Fruit fly (Drosophila melanogaster) whole organism, embryonic: ENCODE measurements around the gene Sik2.

Source experiments
- CG1024 ChIP-seq: fragments of 200-800 bp; sonication (Bioruptor generic); IDR thresholded peaks from 2 replicates; pipeline ENCODE4 v1.3.6; 2022; ENCODE audit warnings: missing biosample characterization, missing genetic modification characterization
- CG13123 ChIP-seq: fragments of 200-800 bp; sonication (Bioruptor generic); optimal IDR thresholded peaks from 2 replicates; lab custom pipeline; 2016; ENCODE audit warnings: missing biosample characterization, missing genetic modification characterization
- CG1832 ChIP-seq: fragments of 200-800 bp; sonication (Bioruptor generic); optimal IDR thresholded peaks from 2 replicates; lab custom pipeline; 2017; ENCODE audit warnings: missing biosample characterization, mild to moderate bottlenecking, missing genetic modification characterization, inconsistent platforms
- CG31365 ChIP-seq: fragments of 200-800 bp; sonication (Bioruptor generic); optimal IDR thresholded peaks from 2 replicates; lab custom pipeline; 2018; ENCODE audit warnings: missing biosample characterization, mild to moderate bottlenecking, missing genetic modification characterization
- CG3407 ChIP-seq: fragments of 200-800 bp; sonication (Bioruptor generic); optimal IDR thresholded peaks from 2 replicates; lab custom pipeline; 2018; ENCODE audit warnings: missing biosample characterization, mild to moderate bottlenecking, missing genetic modification characterization
- CG3726 ChIP-seq: fragments of 200-800 bp; sonication (Bioruptor generic); IDR thresholded peaks from 3 replicates; pipeline ENCODE4, ENCODE4 v1.3.6; 2022; ENCODE audit warnings: missing biosample characterization, missing genetic modification characterization
- CG4328 ChIP-seq: fragments of 200-800 bp; sonication (Bioruptor generic); optimal IDR thresholded peaks from 3 replicates; lab custom pipeline; 2017; ENCODE audit warnings: missing biosample characterization, missing genetic modification reagents, missing genetic modification characterization
- CG4707 ChIP-seq: fragments of 200-800 bp; sonication (Bioruptor generic); optimal IDR thresholded peaks from 2 replicates; lab custom pipeline; 2018; ENCODE audit warnings: missing biosample characterization, mild to moderate bottlenecking, missing genetic modification characterization, moderate library complexity
- CG6175 ChIP-seq: fragments of 200-800 bp; sonication (Bioruptor generic); IDR thresholded peaks from 3 replicates; pipeline ENCODE4 v1.3.6; 2022; ENCODE audit warnings: missing biosample characterization, missing genetic modification characterization
- CG6254 ChIP-seq: fragments of 200-800 bp; sonication (Bioruptor generic); optimal IDR thresholded peaks from 3 replicates; lab custom pipeline; 2017; ENCODE audit warnings: mild to moderate bottlenecking, missing biosample characterization, missing genetic modification reagents, missing genetic modification characterization
- CG7357 ChIP-seq: fragments of 200-800 bp; sonication (Bioruptor generic); IDR thresholded peaks from 3 replicates; pipeline ENCODE4 v1.3.6; 2022; ENCODE audit warnings: missing biosample characterization, missing genetic modification characterization
- CG8388 ChIP-seq: fragments of 200-800 bp; sonication (Bioruptor generic); optimal IDR thresholded peaks from 2 replicates; lab custom pipeline; 2019; ENCODE audit warnings: missing biosample characterization, mild to moderate bottlenecking, missing genetic modification characterization, moderate library complexity
- CG9727 ChIP-seq: fragments of 200-800 bp; sonication (Bioruptor generic); optimal IDR thresholded peaks from 3 replicates; lab custom pipeline; 2017; ENCODE audit warnings: missing biosample characterization, mild to moderate bottlenecking, missing genetic modification characterization
- CrebB ChIP-seq: fragments of 200-800 bp; sonication (Bioruptor generic); optimal IDR thresholded peaks from 3 replicates; lab custom pipeline; 2018; ENCODE audit warnings: missing biosample characterization, mild to moderate bottlenecking, missing genetic modification characterization
- D19B ChIP-seq: fragments of 200-800 bp; sonication (Bioruptor generic); optimal IDR thresholded peaks from 2 replicates; lab custom pipeline; 2017; ENCODE audit warnings: missing biosample characterization, mild to moderate bottlenecking, missing genetic modification characterization
- Dip2 ChIP-seq: fragments of 200-800 bp; sonication (Bioruptor generic); IDR thresholded peaks from 2 replicates; pipeline ENCODE4 v1.3.6; 2022; ENCODE audit warnings: missing biosample characterization, missing genetic modification characterization
- HLHmδ ChIP-seq: fragments of 200-800 bp; sonication (Bioruptor generic); optimal IDR thresholded peaks from 2 replicates; lab custom pipeline; 2018; ENCODE audit warnings: missing biosample characterization, mild to moderate bottlenecking, missing genetic modification characterization, moderate library complexity
- Hey ChIP-seq: fragments of 200-800 bp; sonication (Bioruptor generic); optimal IDR thresholded peaks from 3 replicates; lab custom pipeline; 2018; ENCODE audit warnings: missing biosample characterization, mild to moderate bottlenecking, missing genetic modification characterization
- Jarid2 ChIP-seq: fragments of 200-800 bp; sonication (Bioruptor generic); optimal IDR thresholded peaks from 3 replicates; lab custom pipeline; 2017; ENCODE audit warnings: mild to moderate bottlenecking, missing biosample characterization, missing genetic modification reagents, missing genetic modification characterization
- Stat92E ChIP-seq, 3 experiments: fragments of >200 bp in 2 of 3; fragments of 200-800 bp in 1 of 3; sonication (Bioruptor generic) in 1 of 3; optimal IDR thresholded peaks; 2 replicates each; lab custom pipeline; 2017 to 2019; ENCODE audit warnings: missing biosample characterization in 3 of 3, missing genetic modification characterization in 3 of 3, mild to moderate bottlenecking in 1 of 3, moderate library complexity in 1 of 3
- ac ChIP-seq: fragments of 200-800 bp; sonication (Bioruptor generic); optimal IDR thresholded peaks from 3 replicates; lab custom pipeline; 2017; ENCODE audit warnings: missing biosample characterization, mild to moderate bottlenecking, missing genetic modification characterization
- bowl ChIP-seq: fragments of 200-800 bp; sonication (Bioruptor generic); IDR thresholded peaks from 2 replicates; pipeline ENCODE4 v1.3.6; 2022; ENCODE audit warnings: missing biosample characterization, missing genetic modification characterization
- br ChIP-seq: fragments of >200 bp; optimal IDR thresholded peaks from 2 replicates; lab custom pipeline; 2017
- cato ChIP-seq: fragments of 200-800 bp; sonication (Bioruptor generic); optimal IDR thresholded peaks from 2 replicates; lab custom pipeline; 2016; ENCODE audit warnings: missing biosample characterization, missing genetic modification characterization, borderline replicate concordance
- chinmo ChIP-seq: fragments of 200-800 bp; sonication (Bioruptor generic); IDR thresholded peaks from 4 replicates; pipeline ENCODE4 v1.3.6; 2022; ENCODE audit warnings: missing biosample characterization, missing genetic modification characterization; ENCODE audit not compliant: partially characterized antibody
- chn ChIP-seq: fragments of 200-800 bp; sonication (Bioruptor generic); optimal IDR thresholded peaks from 2 replicates; lab custom pipeline; 2016; ENCODE audit warnings: missing biosample characterization, missing genetic modification characterization
- dati ChIP-seq: fragments of 200-800 bp; sonication (Bioruptor generic); IDR thresholded peaks from 2 replicates; pipeline ENCODE4 v1.3.6; 2022; ENCODE audit warnings: missing biosample characterization, missing genetic modification characterization
- gro ChIP-seq: fragments of 200-800 bp; sonication (Bioruptor generic); optimal IDR thresholded peaks from 2 replicates; lab custom pipeline; 2016; ENCODE audit warnings: missing biosample characterization, missing genetic modification characterization
- hbn ChIP-seq: fragments of 200-800 bp; sonication (Bioruptor generic); IDR thresholded peaks from 2 replicates; pipeline ENCODE4 v1.3.6; 2022; ENCODE audit warnings: missing biosample characterization, missing genetic modification characterization; ENCODE audit not compliant: partially characterized antibody
- ind ChIP-seq: fragments of 200-800 bp; sonication (Bioruptor generic); optimal IDR thresholded peaks from 3 replicates; lab custom pipeline; 2016; ENCODE audit warnings: missing biosample characterization, missing genetic modification characterization
- jing ChIP-seq: fragments of 200-800 bp; sonication (Bioruptor generic); optimal IDR thresholded peaks from 2 replicates; lab custom pipeline; 2018; ENCODE audit warnings: missing biosample characterization, mild to moderate bottlenecking, missing genetic modification characterization
- jumu ChIP-seq: fragments of 200-800 bp; sonication (Bioruptor generic); optimal IDR thresholded peaks from 3 replicates; lab custom pipeline; 2016; ENCODE audit warnings: missing biosample characterization, missing genetic modification characterization
- ken ChIP-seq: fragments of 200-800 bp; sonication (Bioruptor generic); IDR thresholded peaks from 3 replicates; pipeline ENCODE4 v1.3.6; 2022; ENCODE audit warnings: missing biosample characterization, missing genetic modification characterization
- klu ChIP-seq: fragments of 200-800 bp; sonication (Bioruptor generic); IDR thresholded peaks from 2 replicates; pipeline ENCODE4 v1.3.6; 2022; ENCODE audit warnings: missing biosample characterization, missing genetic modification characterization
- lola ChIP-seq, 3 experiments: fragments of >200 bp in 2 of 3; fragments of 200-800 bp in 1 of 3; sonication (Bioruptor generic) in 1 of 3; optimal IDR thresholded peaks; 2 replicates each; lab custom pipeline; 2017 to 2019; ENCODE audit warnings: missing biosample characterization in 3 of 3, missing genetic modification characterization in 3 of 3, mild to moderate bottlenecking in 1 of 3, moderate library complexity in 1 of 3
- nerfin-1 ChIP-seq: fragments of 200-800 bp; sonication (Bioruptor generic); optimal IDR thresholded peaks from 3 replicates; lab custom pipeline; 2019; ENCODE audit warnings: missing biosample characterization, mild to moderate bottlenecking, missing genetic modification characterization, moderate library complexity
- phol ChIP-seq: fragments of 200-800 bp; sonication (Bioruptor generic); optimal IDR thresholded peaks from 3 replicates; lab custom pipeline; 2018; ENCODE audit warnings: missing biosample characterization, mild to moderate bottlenecking, missing genetic modification characterization, moderate library complexity
- pnt ChIP-seq: fragments of 200-800 bp; sonication (Bioruptor generic); optimal IDR thresholded peaks from 3 replicates; lab custom pipeline; 2016; ENCODE audit warnings: missing biosample characterization, missing genetic modification characterization
- pzg ChIP-seq: fragments of 200-800 bp; sonication (Bioruptor generic); optimal IDR thresholded peaks from 3 replicates; lab custom pipeline; 2018; ENCODE audit warnings: missing biosample characterization, mild to moderate bottlenecking, missing genetic modification characterization, moderate library complexity
- repo ChIP-seq: fragments of 200-800 bp; sonication (Bioruptor generic); optimal IDR thresholded peaks from 2 replicates; lab custom pipeline; 2016; ENCODE audit warnings: missing biosample characterization, missing genetic modification characterization
- ro ChIP-seq: fragments of 200-800 bp; sonication (Bioruptor generic); IDR thresholded peaks from 2 replicates; pipeline ENCODE4 v1.3.6; 2022; ENCODE audit warnings: missing biosample characterization, missing genetic modification characterization
- row ChIP-seq: fragments of 200-800 bp; sonication (Bioruptor generic); IDR thresholded peaks from 3 replicates; pipeline ENCODE4 v1.3.6; 2022; ENCODE audit warnings: missing biosample characterization, missing genetic modification characterization
- salm ChIP-seq: fragments of 200-800 bp; sonication (Bioruptor generic); optimal IDR thresholded peaks from 2 replicates; lab custom pipeline; 2018; ENCODE audit warnings: missing biosample characterization, mild to moderate bottlenecking, missing genetic modification characterization
- sens ChIP-seq: fragments of 200-800 bp; sonication (Bioruptor generic); peaks from one replicate; lab custom pipeline; 2016; ENCODE audit warnings: missing biosample characterization, missing genetic modification characterization
- slou ChIP-seq: fragments of 200-800 bp; sonication (Bioruptor generic); optimal IDR thresholded peaks from 3 replicates; lab custom pipeline; 2016; ENCODE audit warnings: missing biosample characterization, missing genetic modification characterization
- sqz ChIP-seq: fragments of 200-800 bp; sonication (Bioruptor generic); optimal IDR thresholded peaks from 3 replicates; lab custom pipeline; 2018; ENCODE audit warnings: missing biosample characterization, mild to moderate bottlenecking, missing genetic modification characterization
- stc ChIP-seq: fragments of 200-800 bp; sonication (Bioruptor generic); IDR thresholded peaks from 2 replicates; pipeline ENCODE4 v1.3.6; 2022; ENCODE audit warnings: missing biosample characterization, missing genetic modification characterization
- tna ChIP-seq: fragments of 200-800 bp; sonication (Bioruptor generic); IDR thresholded peaks from 2 replicates; pipeline ENCODE4 v1.3.6; 2022; ENCODE audit warnings: missing biosample characterization, missing genetic modification characterization; ENCODE audit not compliant: partially characterized antibody
- trem ChIP-seq: fragments of 200-800 bp; optimal IDR thresholded peaks from 3 replicates; lab custom pipeline; 2019; ENCODE audit warnings: missing biosample characterization, mild to moderate bottlenecking, missing genetic modification characterization, moderate library complexity
- yki ChIP-seq: fragments of >200 bp; optimal IDR thresholded peaks from 3 replicates; lab custom pipeline; 2018

Gene Sik2

DNA sequence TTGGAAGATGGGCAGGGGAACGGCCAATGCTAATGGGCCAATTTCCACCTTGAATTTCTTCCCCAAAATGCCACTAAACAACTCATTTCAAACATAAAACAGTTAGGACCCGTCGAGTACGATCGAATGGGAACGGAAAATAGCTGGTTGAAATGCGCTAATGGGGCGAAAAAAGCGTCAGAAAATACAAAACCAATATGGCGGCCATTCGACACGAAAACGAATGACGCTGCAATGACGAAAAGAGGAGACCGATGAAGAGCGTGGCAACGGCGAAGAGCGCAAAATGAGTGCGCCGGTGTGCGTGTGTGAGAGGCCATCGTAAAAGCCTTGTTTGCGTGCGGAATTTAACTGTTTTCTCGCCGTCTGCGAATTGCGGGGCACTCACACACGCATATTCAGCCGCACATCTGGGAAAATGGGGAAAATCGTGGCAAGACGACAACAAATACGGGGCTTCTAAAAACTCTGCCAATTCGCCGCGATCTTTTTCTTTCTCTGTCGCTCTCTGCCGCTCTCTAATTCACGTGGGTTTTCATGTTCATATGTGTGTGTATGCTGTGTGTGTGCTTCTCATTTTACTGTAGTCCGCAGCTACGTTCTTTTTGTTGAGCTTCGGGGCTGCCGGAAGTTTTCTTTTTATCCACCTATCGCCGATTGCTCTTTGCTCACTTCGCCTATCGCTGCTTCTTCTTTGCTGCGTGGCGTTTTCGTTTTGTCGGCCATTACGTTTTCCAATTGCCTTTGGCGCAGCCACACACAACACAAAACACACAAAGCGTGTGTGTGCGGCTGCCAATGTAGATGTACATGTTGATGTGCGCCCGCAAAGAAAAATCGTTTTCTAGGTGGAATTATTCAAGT lies 51.5 kb downstream of the Sik2 start, which contains the start of gene east (continued):
- TF ChIP-seq CG8388 (no peak), tna (GFP tag; lab: Robert Waterston, UW) (no peak), CG4707 (GFP tag; lab: Kevin White, UChicago) (no peak), D19B (GFP tag; lab: Kevin White, UChicago) (no peak), ac (GFP tag; lab: Kevin White, UChicago) (no peak), ro (GFP tag; lab: Robert Waterston, UW) (no peak), ind (GFP tag; lab: Kevin White, UChicago) (no peak), CG7357 (GFP tag; lab: Robert Waterston, UW) (no peak), repo (no peak), row (GFP tag; lab: Robert Waterston, UW) (0 out of 3 replicates have a peak, but pooled peaks have one; percentile 17), CrebB (tag; lab: Kevin White, UChicago) (no peak), lola (GFP tag; optimal IDR thresholded peaks at IDR 0.05; lab: Kevin White, UChicago) (no peak), chinmo (peak; percentile 87; the same call in 3 of the 4 replicates), sqz (GFP tag; lab: Kevin White, UChicago) (peak; percentile 3), phol (tag; lab: Kevin White, UChicago) (peak; percentile 97), hbn (GFP tag; lab: Robert Waterston, UW) (no peak), Stat92E (GFP tag; optimal IDR thresholded peaks at IDR 0.05; lab: Kevin White, UChicago) (no peak), CG31365 (tag; lab: Kevin White, UChicago) (no peak), jing (GFP tag; lab: Kevin White, UChicago) (no peak), yki (lab: Kevin White, UChicago) (no peak), pzg (GFP tag; lab: Kevin White, UChicago) (no peak), jumu (no peak), CG1832 (GFP tag; lab: Kevin White, UChicago) (no peak), dati (GFP tag; lab: Robert Waterston, UW) (no peak), stc (GFP tag; lab: Robert Waterston, UW) (no peak), HLHmδ (no peak), Dip2 (GFP tag; lab: Robert Waterston, UW) (no peak), salm (no peak), pnt (GFP tag; lab: Kevin White, UChicago) (no peak), chn (GFP tag; lab: Kevin White, UChicago) (no peak), CG6175 (GFP tag; lab: Robert Waterston, UW) (no peak; the same call in 2 of the 3 replicates), Jarid2 (no peak), CG13123 (GFP tag; lab: Kevin White, UChicago) (no peak), CG6254 (GFP tag; lab: Kevin White, UChicago) (no peak), CG3726 (GFP tag; lab: Robert Waterston, UW) (no peak), CG1024 (no peak), ken (GFP tag; lab: Robert Waterston, UW) (no peak), CG9727 (no peak), nerfin-1 (tag; lab: Kevin White, UChicago) (no peak), sens (GFP tag; lab: Kevin White, UChicago) (no peak), Hey (tag; lab: Kevin White, UChicago) (no peak), CG4328 (GFP tag; lab: Kevin White, UChicago) (no peak), trem (tag; lab: Kevin White, UChicago) (no peak), br (lab: Kevin White, UChicago) (no peak), CG3407 (GFP tag; lab: Kevin White, UChicago) (no peak), slou (GFP tag; lab: Kevin White, UChicago) (no peak), klu (no peak), gro (no peak), bowl (GFP tag; lab: Robert Waterston, UW) (no peak), cato (GFP tag; lab: Kevin White, UChicago) (no peak)
